Fruit fly (Drosophila melanogaster): ENCODE measurements around the gene chinmo.

chinmo gene

DNA sequence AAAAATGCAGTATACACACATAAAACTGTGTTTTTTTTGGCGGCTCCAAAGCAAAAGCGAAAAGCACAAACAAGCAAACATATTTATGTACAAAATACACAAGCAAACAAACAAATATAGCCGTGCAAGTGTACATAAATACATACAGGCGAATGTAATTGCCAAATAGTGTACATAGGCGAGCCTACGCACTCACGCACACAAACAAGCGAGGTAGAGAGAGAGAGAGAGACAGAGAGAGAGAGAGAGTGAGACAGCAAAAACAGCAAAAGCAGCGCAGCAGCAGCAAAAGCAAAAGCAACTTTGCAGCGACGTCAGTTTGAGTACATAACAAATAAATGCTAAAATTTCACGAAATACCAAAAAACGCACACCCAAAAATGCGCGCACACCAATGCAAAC is 2.4 kb upstream of the chinmo start (continued):
- TF ChIP-seq ttk (GFP tag; IDR thresholded peaks at IDR 0.05) (no peak; the same call in 1 of the 2 replicates), CG2129 (GFP tag; IDR thresholded peaks at IDR 0.05; ENCODE audit: partially characterized antibody) (no peak), Six4 (GFP tag; optimal IDR thresholded peaks at IDR 0.05) (peak; percentile 27), Hey (tag; optimal IDR thresholded peaks at IDR 0.05) (peak; percentile 72), lola (GFP tag; optimal IDR thresholded peaks at IDR 0.05) (peak in 2 of 3 experiments; percentile 44 to 70), pan (optimal IDR thresholded peaks at IDR 0.05) (no peak), pan (GFP tag; optimal IDR thresholded peaks at IDR 0.05 in 1 of 2, IDR thresholded peaks at IDR 0.05 in 1 of 2) (peak in 1 of 2 experiments; percentile 80), Atf-2 (GFP tag; optimal IDR thresholded peaks at IDR 0.05) (peak; percentile 76), en (GFP tag; optimal IDR thresholded peaks at IDR 0.05) (peak; percentile 85), ftz-f1 (GFP tag; optimal IDR thresholded peaks at IDR 0.05) (peak; percentile 60), Atf6 (GFP tag; IDR thresholded peaks at IDR 0.05) (peak; percentile 55), CG11560 (tag; IDR thresholded peaks at IDR 0.05) (no peak), tgo (GFP tag; IDR thresholded peaks at IDR 0.05) (peak; percentile 42; the same call in 2 of the 3 replicates), Sox100B (GFP tag; optimal IDR thresholded peaks at IDR 0.05) (peak; percentile 76), ERR (GFP tag; optimal IDR thresholded peaks at IDR 0.05) (peak; percentile 57), Dip3 (GFP tag; optimal IDR thresholded peaks at IDR 0.05) (no peak), ems (GFP tag; optimal IDR thresholded peaks at IDR 0.05) (peak; percentile 57), abd-A (tag; optimal IDR thresholded peaks at IDR 0.05) (peak; percentile 77), kah (GFP tag; optimal IDR thresholded peaks at IDR 0.05) (peak; percentile 78), CG15073 (GFP tag; optimal IDR thresholded peaks at IDR 0.05) (peak; percentile 40), CG5245 (GFP tag; optimal IDR thresholded peaks at IDR 0.05) (peak; percentile 29), CG6689 (GFP tag; IDR thresholded peaks at IDR 0.05) (peak; percentile 67), gsb (GFP tag; IDR thresholded peaks at IDR 0.05) (peak; percentile 13; the same call in 1 of the 2 replicates), ash1 (GFP tag; optimal IDR thresholded peaks at IDR 0.05) (peak; percentile 60), p53 (GFP tag; optimal IDR thresholded peaks at IDR 0.05) (peak; percentile 92), vfl (GFP tag; optimal IDR thresholded peaks at IDR 0.05) (no peak), CG9797 (GFP tag; optimal IDR thresholded peaks at IDR 0.05) (no peak), bigmax (GFP tag; optimal IDR thresholded peaks at IDR 0.05) (peak; percentile 76), zen (tag; optimal IDR thresholded peaks at IDR 0.05) (peak; percentile 44), al (GFP tag; IDR thresholded peaks at IDR 0.05) (no peak), Lpt (GFP tag; optimal IDR thresholded peaks at IDR 0.05) (no peak), chn (GFP tag; optimal IDR thresholded peaks at IDR 0.05) (peak; percentile 45), Tbp (GFP tag; optimal IDR thresholded peaks at IDR 0.05) (no peak), CG2712 (tag; optimal IDR thresholded peaks at IDR 0.05) (peak; percentile 63), CG17328 (GFP tag; IDR thresholded peaks at IDR 0.05) (peak; percentile 74), Myb (GFP tag; optimal IDR thresholded peaks at IDR 0.05) (peak; percentile 29), HmgZ (tag; optimal IDR thresholded peaks at IDR 0.05) (peak; percentile 82), CG12155 (GFP tag; optimal IDR thresholded peaks at IDR 0.05) (no peak), MTF-1 (GFP tag; optimal IDR thresholded peaks at IDR 0.05; ENCODE audit: borderline replicate concordance) (peak; percentile 94), mirr (GFP tag; optimal IDR thresholded peaks at IDR 0.05) (peak; percentile 89), crc (GFP tag; optimal IDR thresholded peaks at IDR 0.05) (peak; percentile 64), CG18011 (GFP tag; optimal IDR thresholded peaks at IDR 0.05) (peak; percentile 45), CG8765 (GFP tag; IDR thresholded peaks at IDR 0.05) (peak; percentile 31; the same call in 1 of the 2 replicates), rib (GFP tag; IDR thresholded peaks at IDR 0.05) (0 out of 2 replicates have a peak, but pooled peaks have one; percentile 49), dm (GFP tag; optimal IDR thresholded peaks at IDR 0.05) (peak; percentile 31), Opbp (GFP tag; IDR thresholded peaks at IDR 0.05; ENCODE audit: partially characterized antibody) (no peak), ind (GFP tag; optimal IDR thresholded peaks at IDR 0.05) (no peak), H2.0 (GFP tag; IDR thresholded peaks at IDR 0.05) (peak; percentile 69; the same call in 1 of the 2 replicates), Spps (tag; optimal IDR thresholded peaks at IDR 0.05) (peak; percentile 20), CG5180 (GFP tag; optimal IDR thresholded peaks at IDR 0.05) (peak; percentile 86), CG30403 (GFP tag; optimal IDR thresholded peaks at IDR 0.05) (no peak), nerfin-1 (tag; optimal IDR thresholded peaks at IDR 0.05) (peak; percentile 88)
